Fruit fly (Drosophila melanogaster) whole organism, embryonic: Measurements from ENCODE around the gene Iyd.
A peak's percentile ranks its signal among the peaks of the same experiment; 100 is the strongest.

Source experiments
- Atf-2 ChIP-seq: fragments of 200-800 bp; sonication (Bioruptor generic); optimal IDR thresholded peaks from 2 replicates; lab custom pipeline; 2016; ENCODE audit warnings: missing biosample characterization, missing genetic modification characterization
- Atf3 ChIP-seq: fragments of 200-800 bp; sonication (Bioruptor generic); optimal IDR thresholded peaks from 3 replicates; lab custom pipeline; 2016; ENCODE audit warnings: missing biosample characterization, missing genetic modification characterization
- CG10209 ChIP-seq: fragments of 200-800 bp; sonication (Bioruptor generic); optimal IDR thresholded peaks from 3 replicates; lab custom pipeline; 2017; ENCODE audit warnings: missing biosample characterization, mild to moderate bottlenecking, missing genetic modification characterization, missing genetic modification reagents
- CG10543 ChIP-seq: fragments of 200-800 bp; sonication (Bioruptor generic); optimal IDR thresholded peaks from 3 replicates; lab custom pipeline; 2017; ENCODE audit warnings: missing biosample characterization, mild to moderate bottlenecking, missing genetic modification characterization, moderate library complexity
- CG10565 ChIP-seq: fragments of 200-800 bp; sonication (Bioruptor generic); optimal IDR thresholded peaks from 3 replicates; lab custom pipeline; 2016; ENCODE audit warnings: missing biosample characterization, mild to moderate bottlenecking, missing genetic modification characterization
- CG10959 ChIP-seq: fragments of 200-800 bp; sonication (Bioruptor generic); IDR thresholded peaks from 2 replicates; pipeline ENCODE4 v1.3.6; 2022; ENCODE audit warnings: missing biosample characterization, missing genetic modification characterization
- CG13624 ChIP-seq: fragments of 200-800 bp; sonication (Bioruptor generic); optimal IDR thresholded peaks from 2 replicates; lab custom pipeline; 2016; ENCODE audit warnings: missing biosample characterization, missing genetic modification characterization
- CG16779 ChIP-seq: fragments of 200-800 bp; sonication (Bioruptor generic); IDR thresholded peaks from 2 replicates; pipeline ENCODE4 v1.3.6; 2022; ENCODE audit warnings: missing biosample characterization, missing genetic modification characterization
- CG16863 ChIP-seq: fragments of 200-800 bp; sonication (Bioruptor generic); optimal IDR thresholded peaks from 3 replicates; lab custom pipeline; 2016; ENCODE audit warnings: missing biosample characterization, missing genetic modification characterization
- CG17361 ChIP-seq: fragments of 200-800 bp; sonication (Bioruptor generic); IDR thresholded peaks from 3 replicates; pipeline ENCODE4 v1.3.6; 2022; ENCODE audit warnings: missing biosample characterization, missing genetic modification characterization
- CG18262 ChIP-seq: fragments of 200-800 bp; optimal IDR thresholded peaks from 3 replicates; lab custom pipeline; 2019; ENCODE audit warnings: missing biosample characterization, mild to moderate bottlenecking, missing genetic modification characterization, moderate library complexity
- CG18619 ChIP-seq: fragments of 200-800 bp; sonication (Bioruptor generic); optimal IDR thresholded peaks from 3 replicates; lab custom pipeline; 2017; ENCODE audit warnings: missing biosample characterization, mild to moderate bottlenecking, missing genetic modification characterization
- CG2712 ChIP-seq: fragments of 200-800 bp; optimal IDR thresholded peaks from 3 replicates; lab custom pipeline; 2019; ENCODE audit warnings: missing biosample characterization, mild to moderate bottlenecking, missing genetic modification characterization, moderate library complexity
- CG8388 ChIP-seq: fragments of 200-800 bp; sonication (Bioruptor generic); optimal IDR thresholded peaks from 2 replicates; lab custom pipeline; 2019; ENCODE audit warnings: missing biosample characterization, mild to moderate bottlenecking, missing genetic modification characterization, moderate library complexity
- CG8765 ChIP-seq: fragments of 200-800 bp; sonication (Bioruptor generic); IDR thresholded peaks from 2 replicates; pipeline ENCODE4 v1.3.6; 2022; ENCODE audit warnings: missing biosample characterization, missing genetic modification characterization
- CG9797 ChIP-seq: fragments of 200-800 bp; sonication (Bioruptor generic); optimal IDR thresholded peaks from 3 replicates; lab custom pipeline; 2018; ENCODE audit warnings: missing biosample characterization, mild to moderate bottlenecking, missing genetic modification characterization
- CkIIα-i1 ChIP-seq: fragments of 200-800 bp; sonication (Bioruptor generic); IDR thresholded peaks from 2 replicates; pipeline ENCODE4 v1.3.6; 2022; ENCODE audit warnings: missing biosample characterization, missing genetic modification characterization
- Dfd ChIP-seq, 2 experiments: fragments of >200 bp; optimal IDR thresholded peaks; 2 replicates each; lab custom pipeline; 2017; ENCODE audit warnings: missing biosample characterization in 2 of 2, missing genetic modification characterization in 2 of 2
- Dip3 ChIP-seq: fragments of 200-800 bp; sonication (Bioruptor generic); optimal IDR thresholded peaks from 3 replicates; lab custom pipeline; 2016; ENCODE audit warnings: missing biosample characterization, missing genetic modification characterization
- Doc3 ChIP-seq: fragments of 200-800 bp; sonication (Bioruptor generic); IDR thresholded peaks from 3 replicates; pipeline ENCODE4 v1.3.6; 2022; ENCODE audit warnings: missing biosample characterization, missing genetic modification characterization; ENCODE audit not compliant: partially characterized antibody
- Fer1 ChIP-seq: fragments of 200-800 bp; sonication (Bioruptor generic); optimal IDR thresholded peaks from 2 replicates; lab custom pipeline; 2017; ENCODE audit warnings: missing biosample characterization, mild to moderate bottlenecking, missing genetic modification characterization
- MTF-1 ChIP-seq: fragments of 200-800 bp; sonication (Bioruptor generic); optimal IDR thresholded peaks from 2 replicates; lab custom pipeline; 2018; ENCODE audit warnings: missing biosample characterization, mild to moderate bottlenecking, missing genetic modification characterization, borderline replicate concordance
- Ravus ChIP-seq: fragments of 200-800 bp; sonication (Bioruptor generic); IDR thresholded peaks from 2 replicates; pipeline ENCODE4 v1.3.6; 2022; ENCODE audit warnings: missing biosample characterization, missing genetic modification characterization
- Rfx ChIP-seq: fragments of 200-800 bp; sonication (Bioruptor generic); IDR thresholded peaks from 2 replicates; pipeline ENCODE4 v1.3.6; 2022; ENCODE audit warnings: missing biosample characterization, missing genetic modification characterization
- Ssrp ChIP-seq: fragments of 200-800 bp; sonication (Bioruptor generic); optimal IDR thresholded peaks from 2 replicates; lab custom pipeline; 2018; ENCODE audit warnings: missing biosample characterization, mild to moderate bottlenecking, missing genetic modification characterization, moderate library complexity
- Taf1 ChIP-seq: fragments of 200-800 bp; sonication (Bioruptor generic); IDR thresholded peaks from 2 replicates; pipeline ENCODE4 v1.3.6; 2022; ENCODE audit warnings: missing biosample characterization, missing genetic modification characterization
- amos ChIP-seq: fragments of 200-800 bp; sonication (Bioruptor generic); IDR thresholded peaks from 2 replicates; pipeline ENCODE4 v1.3.6; 2022; ENCODE audit warnings: missing biosample characterization, missing genetic modification characterization; ENCODE audit not compliant: partially characterized antibody
- bowl ChIP-seq: fragments of 200-800 bp; sonication (Bioruptor generic); IDR thresholded peaks from 2 replicates; pipeline ENCODE4 v1.3.6; 2022; ENCODE audit warnings: missing biosample characterization, missing genetic modification characterization
- cas ChIP-seq: fragments of 200-800 bp; sonication (Bioruptor generic); IDR thresholded peaks from 2 replicates; pipeline ENCODE4 v1.3.6; 2022; ENCODE audit warnings: missing biosample characterization, missing genetic modification characterization
- chinmo ChIP-seq: fragments of 200-800 bp; sonication (Bioruptor generic); IDR thresholded peaks from 4 replicates; pipeline ENCODE4 v1.3.6; 2022; ENCODE audit warnings: missing biosample characterization, missing genetic modification characterization; ENCODE audit not compliant: partially characterized antibody
- chn ChIP-seq: fragments of 200-800 bp; sonication (Bioruptor generic); optimal IDR thresholded peaks from 2 replicates; lab custom pipeline; 2016; ENCODE audit warnings: missing biosample characterization, missing genetic modification characterization
- dan ChIP-seq: fragments of 200-800 bp; sonication (Bioruptor generic); IDR thresholded peaks from 2 replicates; pipeline ENCODE4 v1.3.6; 2022; ENCODE audit warnings: missing biosample characterization, missing genetic modification characterization
- dysf ChIP-seq: fragments of 200-800 bp; sonication (Bioruptor generic); IDR thresholded peaks from 3 replicates; pipeline ENCODE4 v1.3.6; 2022; ENCODE audit warnings: missing biosample characterization, missing genetic modification characterization
- ems ChIP-seq: fragments of 200-800 bp; sonication (Bioruptor generic); optimal IDR thresholded peaks from 3 replicates; lab custom pipeline; 2016; ENCODE audit warnings: missing biosample characterization, missing genetic modification characterization
- gcm ChIP-seq: fragments of 200-800 bp; sonication (Bioruptor generic); optimal IDR thresholded peaks from 2 replicates; lab custom pipeline; 2019; ENCODE audit warnings: missing biosample characterization, mild to moderate bottlenecking, missing genetic modification characterization, moderate library complexity
- gem ChIP-seq: fragments of 200-800 bp; sonication (Bioruptor generic); optimal IDR thresholded peaks from 2 replicates; lab custom pipeline; 2019; ENCODE audit warnings: missing biosample characterization, mild to moderate bottlenecking, missing genetic modification characterization, moderate library complexity
- grn ChIP-seq: fragments of 200-800 bp; sonication (Bioruptor generic); optimal IDR thresholded peaks from 3 replicates; lab custom pipeline; 2017; ENCODE audit warnings: missing biosample characterization, missing genetic modification characterization
- jumu ChIP-seq: fragments of 200-800 bp; sonication (Bioruptor generic); optimal IDR thresholded peaks from 3 replicates; lab custom pipeline; 2016; ENCODE audit warnings: missing biosample characterization, missing genetic modification characterization
- luna ChIP-seq: fragments of 200-800 bp; sonication (Bioruptor generic); optimal IDR thresholded peaks from 2 replicates; lab custom pipeline; 2016; ENCODE audit warnings: missing biosample characterization, missing genetic modification characterization
- nmo ChIP-seq: fragments of 200-800 bp; sonication (Bioruptor generic); optimal IDR thresholded peaks from 2 replicates; lab custom pipeline; 2018; ENCODE audit warnings: missing biosample characterization, mild to moderate bottlenecking, missing genetic modification characterization, moderate library complexity
- org-1 ChIP-seq: fragments of 200-800 bp; sonication (Bioruptor generic); optimal IDR thresholded peaks from 2 replicates; lab custom pipeline; 2017; ENCODE audit warnings: missing biosample characterization, missing genetic modification characterization
- pfk ChIP-seq: fragments of 200-800 bp; sonication (Bioruptor generic); optimal IDR thresholded peaks from 2 replicates; lab custom pipeline; 2018; ENCODE audit warnings: missing biosample characterization, mild to moderate bottlenecking, missing genetic modification characterization, moderate library complexity
- pzg ChIP-seq: fragments of 200-800 bp; sonication (Bioruptor generic); optimal IDR thresholded peaks from 3 replicates; lab custom pipeline; 2018; ENCODE audit warnings: missing biosample characterization, mild to moderate bottlenecking, missing genetic modification characterization, moderate library complexity
- ranshi ChIP-seq: fragments of 200-800 bp; sonication (Bioruptor generic); IDR thresholded peaks from 2 replicates; pipeline ENCODE4 v1.3.6; 2022; ENCODE audit warnings: missing biosample characterization, missing genetic modification characterization
- sd ChIP-seq: fragments of 200-800 bp; sonication (Bioruptor generic); optimal IDR thresholded peaks from 3 replicates; lab custom pipeline; 2018; ENCODE audit warnings: missing biosample characterization, mild to moderate bottlenecking, missing genetic modification characterization, moderate library complexity
- seq ChIP-seq: fragments of 200-800 bp; sonication (Bioruptor generic); IDR thresholded peaks from 2 replicates; pipeline ENCODE4 v1.3.6; 2022; ENCODE audit warnings: missing biosample characterization, missing genetic modification characterization
- stwl ChIP-seq: fragments of 200-800 bp; sonication (Bioruptor generic); optimal IDR thresholded peaks from 3 replicates; lab custom pipeline; 2018; ENCODE audit warnings: missing biosample characterization, mild to moderate bottlenecking, missing genetic modification characterization, moderate library complexity
- tap ChIP-seq: fragments of 200-800 bp; optimal IDR thresholded peaks from 3 replicates; lab custom pipeline; 2019; ENCODE audit warnings: missing biosample characterization, mild to moderate bottlenecking, missing genetic modification characterization, moderate library complexity
- usp ChIP-seq: fragments of >200 bp; optimal IDR thresholded peaks from 2 replicates; lab custom pipeline; 2017; ENCODE audit warnings: missing biosample characterization, missing genetic modification characterization
- z ChIP-seq: fragments of 200-800 bp; sonication (Bioruptor generic); IDR thresholded peaks from 3 replicates; pipeline ENCODE4 v1.3.6; 2022; ENCODE audit warnings: missing biosample characterization, missing genetic modification characterization

Iyd gene

DNA sequence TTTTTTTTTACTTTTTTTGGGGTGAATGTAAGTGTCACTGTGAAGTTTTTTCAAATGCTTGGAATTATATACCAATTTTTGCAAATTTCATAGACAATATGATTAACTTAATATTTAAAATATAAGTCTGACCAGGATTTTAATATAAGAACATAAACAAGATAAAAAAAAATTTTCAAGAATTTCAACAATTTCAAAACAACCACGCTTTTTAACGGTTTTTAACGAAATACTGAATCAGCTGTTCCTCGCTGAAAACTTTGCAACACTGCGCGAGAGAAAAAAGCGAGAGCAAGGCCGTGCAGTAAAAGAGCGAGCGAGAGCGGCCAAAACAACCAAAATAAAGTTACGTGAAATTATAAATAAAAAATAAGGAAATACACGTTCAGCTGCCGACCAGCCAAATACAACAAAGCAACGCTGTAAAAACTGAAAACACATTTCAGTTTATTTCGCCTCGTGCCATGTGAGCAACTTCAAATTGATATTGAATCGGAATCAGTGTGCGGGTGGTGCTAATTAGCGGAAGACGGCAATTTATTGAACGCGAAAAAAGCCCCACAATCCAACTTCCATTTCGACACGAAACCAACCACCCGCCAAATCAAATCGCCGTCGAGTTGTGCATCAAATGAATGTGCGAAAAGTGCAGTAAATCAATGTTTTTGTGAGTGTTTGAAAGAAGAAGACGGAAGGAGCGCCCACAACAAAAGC is at the start of gene Iyd, which contains the start of the genes CG46439 and CG33947 (continued):
- TF ChIP-seq chinmo (GFP tag; lab: Robert Waterston, UW) (0 out of 4 replicates have a peak, but pooled peaks have one; percentile 76), ems (peak; percentile 9), Ravus (GFP tag; lab: Robert Waterston, UW) (no peak), nmo (GFP tag; lab: Kevin White, UChicago) (no peak), Rfx (GFP tag; lab: Robert Waterston, UW) (0 out of 2 replicates have a peak, but pooled peaks have one; percentile 28), ranshi (no peak), CkIIα-i1 (GFP tag; lab: Robert Waterston, UW) (no peak), CG18619 (GFP tag; lab: Kevin White, UChicago) (no peak), pzg (peak; percentile 37), Ssrp (tag; lab: Kevin White, UChicago) (no peak), seq (GFP tag; lab: Robert Waterston, UW) (no peak), CG10959 (no peak), org-1 (GFP tag; lab: Kevin White, UChicago) (no peak), amos (GFP tag; lab: Robert Waterston, UW) (no peak), CG17361 (GFP tag; lab: Robert Waterston, UW) (0 out of 3 replicates have a peak, but pooled peaks have one; percentile 17), grn (GFP tag; lab: Kevin White, UChicago) (no peak), Dfd (GFP tag; optimal IDR thresholded peaks at IDR 0.05; lab: Kevin White, UChicago) (no peak), stwl (peak; percentile 70), cas (GFP tag; lab: Robert Waterston, UW) (no peak), CG10543 (GFP tag; lab: Kevin White, UChicago) (peak; percentile 25), tap (tag; lab: Kevin White, UChicago) (no peak), CG16863 (GFP tag; lab: Kevin White, UChicago) (no peak), chn (GFP tag; lab: Kevin White, UChicago) (peak; percentile 4), Atf3 (GFP tag; lab: Kevin White, UChicago) (no peak), Fer1 (GFP tag; lab: Kevin White, UChicago) (peak; percentile 70), Taf1 (GFP tag; lab: Robert Waterston, UW) (no peak), sd (no peak), CG16779 (GFP tag; lab: Robert Waterston, UW) (no peak), Dip3 (no peak), z (GFP tag; lab: Robert Waterston, UW) (no peak), bowl (GFP tag; lab: Robert Waterston, UW) (no peak), pfk (no peak), CG10209 (GFP tag; lab: Kevin White, UChicago) (peak; percentile 19), CG8765 (no peak), Atf-2 (GFP tag; lab: Kevin White, UChicago) (no peak), dan (GFP tag; lab: Robert Waterston, UW) (no peak), jumu (GFP tag; lab: Kevin White, UChicago) (no peak), luna (no peak), CG18262 (tag; lab: Kevin White, UChicago) (no peak), dysf (GFP tag; lab: Robert Waterston, UW) (no peak), CG13624 (GFP tag; lab: Kevin White, UChicago) (no peak), CG10565 (no peak), CG9797 (GFP tag; lab: Kevin White, UChicago) (peak; percentile 32), MTF-1 (no peak), gcm (GFP tag; lab: Kevin White, UChicago) (peak; percentile 54), CG8388 (GFP tag; lab: Kevin White, UChicago) (no peak), gem (tag; lab: Kevin White, UChicago) (peak; percentile 5), Doc3 (GFP tag; lab: Robert Waterston, UW) (0 out of 3 replicates have a peak, but pooled peaks have one; percentile 31), usp (GFP tag; lab: Kevin White, UChicago) (no peak), CG2712 (peak; percentile 5)
